Worm (Caenorhabditis elegans): Measurements from ENCODE around the gene nlp-3.

ce11 chrX:13141440-13141839 is 36.8 kb downstream of the nlp-3 start, which contains the start of gene F09A5.3:
- TF ChIP-seq hlh-6 (tag; optimal IDR thresholded peaks at IDR 0.05) (no peak), rnt-1 (tag; optimal IDR thresholded peaks at IDR 0.05) (peak; percentile 70), C38D4.7 (GFP tag; optimal IDR thresholded peaks at IDR 0.05) (no peak), lin-11 (tag; optimal IDR thresholded peaks at IDR 0.05) (no peak), unc-55 (GFP tag; optimal IDR thresholded peaks at IDR 0.05) (peak; percentile 48), nhr-11 (tag; optimal IDR thresholded peaks at IDR 0.05) (no peak), Y22D7AL.16 (tag; optimal IDR thresholded peaks at IDR 0.05) (no peak), tbx-7 (tag; optimal IDR thresholded peaks at IDR 0.05) (no peak), pha-4 (tag; optimal IDR thresholded peaks at IDR 0.05) (no peak), odd-2 (tag; optimal IDR thresholded peaks at IDR 0.05) (no peak)

Data from whole organism, late embryonic.